Worm (Caenorhabditis elegans) whole organism, young adult: ENCODE data around the gene C35B8.3.

Source experiments
- K11D2.4 ChIP-seq: fragments of 200-800 bp; sonication (Bioruptor generic); IDR thresholded peaks from 2 replicates; pipeline ENCODE4 v1.3.6; 2022; ENCODE audit warnings: missing genetic modification reagents, missing genetic modification characterization, missing compliant biosample characterization
- attf-6 ChIP-seq: fragments of 200-800 bp; sonication (Bioruptor generic); IDR thresholded peaks from 2 replicates; pipeline ENCODE4 v1.3.6; 2022; ENCODE audit warnings: missing genetic modification reagents, missing genetic modification characterization, missing compliant biosample characterization
- ekl-4 ChIP-seq: fragments of 200-800 bp; sonication (Bioruptor generic); IDR thresholded peaks from 2 replicates; pipeline ENCODE4 v1.3.6; 2022; ENCODE audit warnings: missing genetic modification reagents, missing genetic modification characterization, missing compliant biosample characterization
- hmg-1.2 ChIP-seq: fragments of 200-800 bp; sonication (Bioruptor generic); IDR thresholded peaks from 2 replicates; pipeline ENCODE4 v1.3.6; 2022; ENCODE audit warnings: missing genetic modification reagents, missing genetic modification characterization, missing compliant biosample characterization
- hsf-1 ChIP-seq: fragments of 200-800 bp; sonication (Bioruptor generic); IDR thresholded peaks from 2 replicates; pipeline ENCODE4 v1.3.6; 2022; ENCODE audit warnings: missing genetic modification reagents, missing genetic modification characterization, missing compliant biosample characterization
- lsy-27 ChIP-seq: sonication (generic microtip); optimal IDR thresholded peaks from 2 replicates; lab custom pipeline; 2017; ENCODE audit warnings: missing genetic modification characterization, mild to moderate bottlenecking, missing compliant biosample characterization, antibody characterized with exemption, missing genotype, borderline replicate concordance; ENCODE audit not compliant: insufficient read depth
- ztf-22 ChIP-seq: fragments of 200-800 bp; sonication (Bioruptor generic); optimal IDR thresholded peaks from 2 replicates; lab custom pipeline; 2018; ENCODE audit warnings: mild to moderate bottlenecking, missing genetic modification characterization, moderate library complexity, missing compliant biosample characterization

Gene C35B8.3

ce11 chrX:9264636-9265035 lies 50.9 kb downstream of the C35B8.3 start (continued):
- TF ChIP-seq ekl-4 (GFP tag; lab: Robert Waterston, UW) (no peak), attf-6 (GFP tag; lab: Robert Waterston, UW) (no peak), hsf-1 (GFP tag; lab: Robert Waterston, UW) (no peak), hmg-1.2 (GFP tag; lab: Robert Waterston, UW) (no peak), K11D2.4 (peak; percentile 54; the same call in 1 of the 2 replicates), ztf-22 (peak; percentile 16), lsy-27 (tag; lab: Kevin White, UChicago) (no peak)
